Worm (Caenorhabditis elegans) whole organism, L3 larva: ENCODE measurements around the gene gtf-2F1.

ENCODE experiments used
- aly-2 ChIP-seq: fragments of 150-350 bp; optimal IDR thresholded peaks from 2 replicates; lab custom pipeline; 2014; ENCODE audit warnings: missing biosample characterization, missing genetic modification characterization
- ama-1 ChIP-seq: fragments of 150-350 bp; optimal IDR thresholded peaks from 2 replicates; lab custom pipeline; 2018
- ceh-82 ChIP-seq: fragments of 150-350 bp; optimal IDR thresholded peaks from 2 replicates; lab custom pipeline; 2014; ENCODE audit warnings: missing biosample characterization, missing genetic modification characterization
- daf-12 ChIP-seq: fragments of 150-350 bp; optimal IDR thresholded peaks from 2 replicates; lab custom pipeline; 2014; ENCODE audit warnings: missing biosample characterization, missing genetic modification reagents, missing genetic modification characterization
- egl-5 ChIP-seq: fragments of 150-350 bp; optimal IDR thresholded peaks from 2 replicates; lab custom pipeline; 2017; ENCODE audit warnings: missing biosample characterization, missing genetic modification reagents, missing genetic modification characterization, inconsistent platforms
- elt-1 ChIP-seq: fragments of 150-350 bp; optimal IDR thresholded peaks from 2 replicates; lab custom pipeline; 2014; ENCODE audit warnings: missing biosample characterization, missing genetic modification characterization
- elt-2 ChIP-seq: sonication (generic microtip); optimal IDR thresholded peaks from 2 replicates; lab custom pipeline; 2016; ENCODE audit warnings: missing genetic modification reagents, mild to moderate bottlenecking, missing genetic modification characterization, missing compliant biosample characterization
- elt-3 ChIP-seq, 3 experiments: fragments of 150-350 bp in 1 of 3; sonication (generic microtip) in 2 of 3; optimal IDR thresholded peaks; 2 replicates in 2 of 3; 4 replicates in 1 of 3; lab custom pipeline; 2014 to 2017; ENCODE audit warnings: missing biosample characterization in 3 of 3, missing genetic modification characterization in 3 of 3
- fkh-10 ChIP-seq: sonication (generic microtip); optimal IDR thresholded peaks from 2 replicates; lab custom pipeline; 2017; ENCODE audit warnings: missing biosample characterization, missing genetic modification reagents, missing genetic modification characterization
- lin-15B ChIP-seq: fragments of 150-350 bp; optimal IDR thresholded peaks from 2 replicates; lab custom pipeline; 2014; ENCODE audit warnings: missing biosample characterization, missing genetic modification characterization
- lsy-12 ChIP-seq: sonication (generic microtip); optimal IDR thresholded peaks from 2 replicates; lab custom pipeline; 2016; ENCODE audit warnings: mild to moderate bottlenecking, missing genetic modification characterization, missing compliant biosample characterization
- mml-1 ChIP-seq: fragments of 150-350 bp; sonication (generic microtip); optimal IDR thresholded peaks from 3 replicates; lab custom pipeline; 2014; ENCODE audit warnings: missing biosample characterization, missing genetic modification characterization
- nfya-1 ChIP-seq: sonication (generic microtip); optimal IDR thresholded peaks from 2 replicates; lab custom pipeline; 2017; ENCODE audit warnings: missing genetic modification characterization, mild to moderate bottlenecking, missing compliant biosample characterization, antibody characterized with exemption, moderate library complexity; ENCODE audit not compliant: insufficient read depth
- nhr-11 ChIP-seq: fragments of 150-350 bp; optimal IDR thresholded peaks from 2 replicates; lab custom pipeline; 2014; ENCODE audit warnings: missing biosample characterization, missing genetic modification characterization
- nhr-25 ChIP-seq: sonication (generic microtip); optimal IDR thresholded peaks from 2 replicates; lab custom pipeline; 2017; ENCODE audit warnings: missing biosample characterization, missing genetic modification characterization
- nhr-67 ChIP-seq: fragments of 150-350 bp; optimal IDR thresholded peaks from 2 replicates; lab custom pipeline; 2014; ENCODE audit warnings: missing biosample characterization, missing genetic modification characterization
- nhr-76 ChIP-seq: fragments of 150-350 bp; sonication (generic microtip); optimal IDR thresholded peaks from 5 replicates; lab custom pipeline; 2014; ENCODE audit warnings: missing biosample characterization, missing genetic modification characterization
- nhr-77 ChIP-seq: fragments of 150-350 bp; optimal IDR thresholded peaks from 2 replicates; lab custom pipeline; 2014; ENCODE audit warnings: missing biosample characterization, missing genetic modification characterization
- skn-1 ChIP-seq: fragments of 150-350 bp; optimal IDR thresholded peaks from 2 replicates; lab custom pipeline; 2014; ENCODE audit warnings: missing biosample characterization, missing genetic modification characterization
- tbx-2 ChIP-seq: sonication (generic microtip); optimal IDR thresholded peaks from 2 replicates; lab custom pipeline; 2016; ENCODE audit warnings: mild to moderate bottlenecking, missing genetic modification characterization, missing compliant biosample characterization
- ztf-11 ChIP-seq: fragments of 150-350 bp; optimal IDR thresholded peaks from 2 replicates; lab custom pipeline; 2014; ENCODE audit warnings: missing biosample characterization, missing genetic modification characterization

gtf-2F1 gene

ce11 chrII:4344317-4344716 is 42.9 kb downstream of the gtf-2F1 start:
- TF ChIP-seq nhr-25 (tag; lab: Kevin White, UChicago) (no peak), elt-1 (tag; lab: Kevin White, UChicago) (no peak), egl-5 (tag; lab: Kevin White, UChicago) (no peak), skn-1 (tag; lab: Kevin White, UChicago) (no peak), nhr-76 (tag; lab: Kevin White, UChicago) (no peak), lsy-12 (tag; lab: Kevin White, UChicago) (no peak), aly-2 (tag; lab: Kevin White, UChicago) (no peak), tbx-2 (tag; lab: Kevin White, UChicago) (no peak), ceh-82 (tag; lab: Kevin White, UChicago) (no peak), lin-15B (no peak), nfya-1 (tag; lab: Kevin White, UChicago) (no peak), elt-2 (tag; lab: Kevin White, UChicago) (no peak), nhr-67 (no peak), ztf-11 (tag; lab: Kevin White, UChicago) (no peak), fkh-10 (no peak)

- no peak for TF ChIP-seq daf-12
- no peak for TF ChIP-seq ztf-11 (tag; lab: Kevin White, UChicago)
- no peak for TF ChIP-seq tbx-2 (tag; lab: Kevin White, UChicago)
- TF ChIP-seq mml-1 (tag; lab: Kevin White, UChicago), result no peak
- TF ChIP-seq elt-3 (tag; optimal IDR thresholded peaks at IDR 0.05; lab: Kevin White, UChicago), result no peak
- TF ChIP-seq nhr-11 (tag; lab: Kevin White, UChicago), result no peak
- TF ChIP-seq ama-1 (lab: Kevin White, UChicago), result no peak
- TF ChIP-seq elt-2 (tag; lab: Kevin White, UChicago), result no peak
- no peak for TF ChIP-seq nhr-77 (tag; lab: Kevin White, UChicago)
Measured at ce11 chrII:4350888-4351287, 49.5 kb downstream of the gtf-2F1 start, which contains the start of gene H20J04.9. Gene H20J04.9 (plus strand): TSS chrII:4351188.
